In genomic region chr2L:18005481-18005880, dm6 we compare ENCODE assay signal across 1 fruit fly cellular context.
TF ChIP-seq lines count a peak whose summit lies in the region.

No protein-coding gene starts in this region.

TF ChIP-seq in whole organism, prepupa, 60 proteins besides CTCF, POLR2A, EP300 and RAD21 (continued from another document):
- TF ChIP-seq svp (GFP tag; lab: Kevin White, UChicago) (peak; percentile 52), Hr39 (GFP tag; optimal IDR thresholded peaks at IDR 0.05; lab: Kevin White, UChicago) (peak; percentile 14), Smox (GFP tag; optimal IDR thresholded peaks at IDR 0.05; lab: Kevin White, UChicago) (no peak), CG6163 (GFP tag; IDR thresholded peaks at IDR 0.05; lab: Robert Waterston, UW) (peak; percentile 44; the same call in 2 of the 3 replicates), CG6854 (GFP tag; optimal IDR thresholded peaks at IDR 0.05; lab: Kevin White, UChicago) (no peak), CG6276 (GFP tag; optimal IDR thresholded peaks at IDR 0.05; lab: Kevin White, UChicago) (peak; percentile 73), CG10631 (GFP tag; optimal IDR thresholded peaks at IDR 0.05; lab: Kevin White, UChicago) (peak; percentile 47), CG8319 (GFP tag; optimal IDR thresholded peaks at IDR 0.05; lab: Kevin White, UChicago) (no peak), spab (GFP tag; optimal IDR thresholded peaks at IDR 0.05; lab: Kevin White, UChicago) (peak; percentile 24), CG32006 (GFP tag; optimal IDR thresholded peaks at IDR 0.05; lab: Kevin White, UChicago) (peak; percentile 93), Eip78C (GFP tag; lab: Kevin White, UChicago) (peak; percentile 90), Sox14 (GFP tag; optimal IDR thresholded peaks at IDR 0.05; lab: Kevin White, UChicago) (peak; percentile 51), CG1621 (tag; optimal IDR thresholded peaks at IDR 0.05; lab: Kevin White, UChicago) (no peak), Blimp-1 (GFP tag; optimal IDR thresholded peaks at IDR 0.05; lab: Kevin White, UChicago) (no peak), CG9139 (GFP tag; optimal IDR thresholded peaks at IDR 0.05; lab: Kevin White, UChicago) (no peak), achi (GFP tag; optimal IDR thresholded peaks at IDR 0.05; lab: Kevin White, UChicago) (peak; percentile 71), CG11902 (GFP tag; optimal IDR thresholded peaks at IDR 0.05; lab: Kevin White, UChicago) (no peak), CG8119 (GFP tag; IDR thresholded peaks at IDR 0.05; lab: Robert Waterston, UW) (peak; percentile 85), CG34406 (GFP tag; optimal IDR thresholded peaks at IDR 0.05; lab: Kevin White, UChicago) (peak; percentile 23), Eip93F (GFP tag; optimal IDR thresholded peaks at IDR 0.05; lab: Kevin White, UChicago) (no peak), Gug (GFP tag; IDR thresholded peaks at IDR 0.05; lab: Robert Waterston, UW) (peak; percentile 39; the same call in 1 of the 2 replicates)
